Fruit fly (Drosophila melanogaster): ENCODE measurements around the gene CG14258.

The CG14258 gene

DNA sequence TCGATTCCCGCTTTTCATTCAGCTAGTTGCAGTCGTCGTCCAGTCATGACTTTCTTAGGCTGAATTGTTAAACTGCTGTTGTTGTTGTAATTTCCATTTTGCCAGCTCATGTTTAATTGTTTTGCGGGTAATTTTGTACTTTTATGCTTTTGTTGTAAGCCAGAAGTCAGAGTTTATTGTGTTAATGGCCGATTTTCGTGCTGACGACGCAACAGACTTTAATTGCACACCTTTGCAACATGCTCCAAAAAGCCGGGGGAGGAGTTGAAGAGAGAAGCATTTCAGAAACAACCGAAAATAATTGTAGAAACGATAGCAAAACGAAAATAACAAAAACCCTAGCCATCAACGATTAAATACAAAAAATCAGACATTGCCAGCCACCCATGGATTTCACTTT is 45.8 kb downstream of the CG14258 start:
- TF ChIP-seq Smox (GFP tag; optimal IDR thresholded peaks at IDR 0.05), result no peak
- TF ChIP-seq Hr38 (GFP tag; optimal IDR thresholded peaks at IDR 0.05), result no peak
- TF ChIP-seq CG8319 (GFP tag; optimal IDR thresholded peaks at IDR 0.05), result no peak
- no peak for TF ChIP-seq CG1621 (tag; optimal IDR thresholded peaks at IDR 0.05)
- TF ChIP-seq dsx (GFP tag; optimal IDR thresholded peaks at IDR 0.05; ENCODE audit: poor library complexity, severe bottlenecking), result no peak
- no peak for TF ChIP-seq Hr4 (GFP tag; optimal IDR thresholded peaks at IDR 0.05)
- no peak for TF ChIP-seq dac (GFP tag; optimal IDR thresholded peaks at IDR 0.05)
- no peak for TF ChIP-seq ss (GFP tag; optimal IDR thresholded peaks at IDR 0.05)
- no peak for TF ChIP-seq CG6792 (GFP tag; optimal IDR thresholded peaks at IDR 0.05)
- TF ChIP-seq lz (GFP tag; optimal IDR thresholded peaks at IDR 0.05), result no peak
- no peak for TF ChIP-seq Blimp-1 (GFP tag; optimal IDR thresholded peaks at IDR 0.05)
- TF ChIP-seq fkh (GFP tag; optimal IDR thresholded peaks at IDR 0.05), result no peak
- TF ChIP-seq CG34406 (GFP tag; optimal IDR thresholded peaks at IDR 0.05), result no peak
- TF ChIP-seq CG6276 (GFP tag; optimal IDR thresholded peaks at IDR 0.05), result no peak
- TF ChIP-seq Eip93F (GFP tag; optimal IDR thresholded peaks at IDR 0.05), result no peak
- TF ChIP-seq CG31627 (GFP tag; optimal IDR thresholded peaks at IDR 0.05), result no peak
- TF ChIP-seq Sox14 (GFP tag; optimal IDR thresholded peaks at IDR 0.05), result no peak

dm6 chr3R:27139963-27140362 is 47.0 kb downstream of the CG14258 start:
- TF ChIP-seq dsx (GFP tag; optimal IDR thresholded peaks at IDR 0.05; ENCODE audit: poor library complexity, severe bottlenecking) (peak; percentile 14), CG6792 (GFP tag; optimal IDR thresholded peaks at IDR 0.05) (peak; percentile 69), pdm3 (GFP tag; optimal IDR thresholded peaks at IDR 0.05) (peak; percentile 68), CG11762 (GFP tag; optimal IDR thresholded peaks at IDR 0.05; ENCODE audit: insufficient read depth) (peak; percentile 41), Blimp-1 (GFP tag; optimal IDR thresholded peaks at IDR 0.05) (peak; percentile 48), Ets21C (GFP tag; optimal IDR thresholded peaks at IDR 0.05) (peak; percentile 65), CG6163 (GFP tag; IDR thresholded peaks at IDR 0.05) (peak; percentile 38; the same call in 1 of the 3 replicates), OdsH (GFP tag; optimal IDR thresholded peaks at IDR 0.05) (peak; percentile 57), acj6 (GFP tag; optimal IDR thresholded peaks at IDR 0.05) (peak; percentile 62), achi (GFP tag; optimal IDR thresholded peaks at IDR 0.05) (peak; percentile 59), CG10631 (GFP tag; optimal IDR thresholded peaks at IDR 0.05) (peak; percentile 37), CG10669 (GFP tag; optimal IDR thresholded peaks at IDR 0.05) (peak; percentile 68), esn (GFP tag; optimal IDR thresholded peaks at IDR 0.05) (peak; percentile 75), CG8632 (GFP tag; optimal IDR thresholded peaks at IDR 0.05) (peak; percentile 60), CG11294 (GFP tag; IDR thresholded peaks at IDR 0.05) (no peak), cyc (GFP tag; optimal IDR thresholded peaks at IDR 0.05) (peak; percentile 69), lz (GFP tag; optimal IDR thresholded peaks at IDR 0.05) (peak; percentile 82), CG7368 (GFP tag; optimal IDR thresholded peaks at IDR 0.05) (peak; percentile 51), Hr39 (GFP tag; optimal IDR thresholded peaks at IDR 0.05) (peak; percentile 69), CG32006 (GFP tag; optimal IDR thresholded peaks at IDR 0.05) (peak; percentile 74), Eip78C (GFP tag) (peak; percentile 92), topi (GFP tag; optimal IDR thresholded peaks at IDR 0.05) (peak; percentile 80), CG6276 (GFP tag; optimal IDR thresholded peaks at IDR 0.05) (peak; percentile 26), CG6808 (GFP tag; optimal IDR thresholded peaks at IDR 0.05) (peak; percentile 12), CG8119 (GFP tag; IDR thresholded peaks at IDR 0.05) (no peak), CG34406 (GFP tag; optimal IDR thresholded peaks at IDR 0.05) (peak; percentile 72), CG11902 (GFP tag; optimal IDR thresholded peaks at IDR 0.05) (peak; percentile 72), ss (GFP tag; optimal IDR thresholded peaks at IDR 0.05) (peak in 1 of 2 experiments; percentile 55), Sox102F (GFP tag; optimal IDR thresholded peaks at IDR 0.05) (peak; percentile 66), CG31627 (GFP tag; optimal IDR thresholded peaks at IDR 0.05) (peak; percentile 78), eg (GFP tag; IDR thresholded peaks at IDR 0.05) (peak; percentile 32; the same call in 1 of the 3 replicates), Sox14 (GFP tag; optimal IDR thresholded peaks at IDR 0.05) (peak; percentile 85), Smox (GFP tag; optimal IDR thresholded peaks at IDR 0.05) (peak; percentile 68), CG16779 (tag; optimal IDR thresholded peaks at IDR 0.05) (peak; percentile 3), CG1621 (tag; optimal IDR thresholded peaks at IDR 0.05) (peak; percentile 15), svp (GFP tag) (peak; percentile 88), CG6854 (GFP tag; optimal IDR thresholded peaks at IDR 0.05) (peak; percentile 21), CG3032 (tag; optimal IDR thresholded peaks at IDR 0.05) (peak; percentile 45), Hr4 (GFP tag; optimal IDR thresholded peaks at IDR 0.05) (peak; percentile 54), fd59A (GFP tag; optimal IDR thresholded peaks at IDR 0.05) (peak; percentile 13), CG8319 (GFP tag; optimal IDR thresholded peaks at IDR 0.05) (peak; percentile 60), CG4318 (GFP tag; optimal IDR thresholded peaks at IDR 0.05) (peak; percentile 37), Eip75B (GFP tag; optimal IDR thresholded peaks at IDR 0.05) (peak; percentile 75), CG3919 (GFP tag; optimal IDR thresholded peaks at IDR 0.05) (peak; percentile 58)
